Worm (Caenorhabditis elegans) whole organism, L4 larva: ENCODE data around the gene srh-184.

Experiments
- D1046.2 ChIP-seq: fragments of 200-800 bp; sonication (Bioruptor generic); IDR thresholded peaks from 2 replicates; pipeline ENCODE4 v1.3.6; 2022; ENCODE audit warnings: missing genetic modification characterization, missing compliant biosample characterization
- F37D6.2 ChIP-seq: sonication (generic microtip); optimal IDR thresholded peaks from 2 replicates; lab custom pipeline; 2016; ENCODE audit warnings: mild to moderate bottlenecking, missing genetic modification characterization, missing compliant biosample characterization
- T26A8.4 ChIP-seq: fragments of 200-800 bp; sonication (Bioruptor generic); IDR thresholded peaks from 2 replicates; pipeline ENCODE4 v1.3.6; 2022; ENCODE audit warnings: missing genetic modification characterization, missing compliant biosample characterization
- Y105C5A.15 ChIP-seq: fragments of 200-800 bp; sonication (Bioruptor generic); IDR thresholded peaks from 2 replicates; pipeline ENCODE4 v1.3.6; 2022; ENCODE audit warnings: missing genetic modification characterization, missing compliant biosample characterization
- Y5F2A.4 ChIP-seq: fragments of 200-800 bp; sonication (Bioruptor generic); optimal IDR thresholded peaks from 2 replicates; lab custom pipeline; 2018; ENCODE audit warnings: mild to moderate bottlenecking, missing genetic modification characterization, missing compliant biosample characterization
- Y75B8A.6 ChIP-seq: fragments of 200-800 bp; sonication (Bioruptor generic); IDR thresholded peaks from 2 replicates; pipeline ENCODE4 v1.3.6; 2022; ENCODE audit warnings: missing genetic modification reagents, missing genetic modification characterization, missing compliant biosample characterization
- ZK337.2 ChIP-seq: fragments of 200-800 bp; sonication (Bioruptor generic); IDR thresholded peaks from 2 replicates; pipeline ENCODE4 v1.3.6; 2022; ENCODE audit warnings: missing genetic modification reagents, missing genetic modification characterization, missing compliant biosample characterization
- ZK546.5 ChIP-seq, 2 experiments: sonication (generic microtip); optimal IDR thresholded peaks; 2 replicates each; lab custom pipeline; 2017; ENCODE audit warnings: missing biosample characterization in 2 of 2, missing genetic modification characterization in 2 of 2
- aha-1 ChIP-seq: fragments of 150-350 bp; peaks from one replicate; lab custom pipeline; 2014; ENCODE audit warnings: missing biosample characterization, missing genetic modification characterization
- aly-2 ChIP-seq: sonication (generic microtip); optimal IDR thresholded peaks from 2 replicates; lab custom pipeline; 2018; ENCODE audit warnings: missing biosample characterization, missing genetic modification characterization
- arid-1 ChIP-seq: fragments of 200-800 bp; sonication (Bioruptor generic); conservative IDR thresholded peaks from 2 replicates; pipeline ENCODE4 v1.3.6; 2022; ENCODE audit warnings: missing genetic modification reagents, missing genetic modification characterization, missing compliant biosample characterization
- ceh-32 ChIP-seq: sonication (generic microtip); optimal IDR thresholded peaks from 2 replicates; lab custom pipeline; 2016; ENCODE audit warnings: mild to moderate bottlenecking, missing genetic modification characterization, missing compliant biosample characterization; ENCODE audit not compliant: poor library complexity
- ceh-44 ChIP-seq: fragments of 200-800 bp; sonication (Bioruptor generic); IDR thresholded peaks from 2 replicates; pipeline ENCODE4 v1.3.6; 2022; ENCODE audit warnings: missing genetic modification reagents, missing genetic modification characterization, missing compliant biosample characterization
- ceh-82 ChIP-seq: sonication (generic microtip); optimal IDR thresholded peaks from 2 replicates; lab custom pipeline; 2017; ENCODE audit warnings: missing biosample characterization, missing genetic modification characterization
- daf-16 ChIP-seq, 3 experiments: sonication (generic microtip); optimal IDR thresholded peaks; 2 replicates each; lab custom pipeline; 2016 to 2017; ENCODE audit warnings: missing genetic modification characterization in 3 of 3, missing genetic modification reagents in 3 of 3, mild to moderate bottlenecking in 2 of 3, missing compliant biosample characterization in 2 of 3, missing biosample characterization in 1 of 3, moderate library complexity in 1 of 3
- daf-19 ChIP-seq: fragments of 200-800 bp; sonication (Bioruptor generic); conservative IDR thresholded peaks from 2 replicates; pipeline ENCODE4 v1.3.6; 2022; ENCODE audit warnings: missing genetic modification characterization, missing compliant biosample characterization
- daf-8 ChIP-seq: fragments of 200-800 bp; sonication (Bioruptor generic); IDR thresholded peaks from 2 replicates; pipeline ENCODE4 v1.3.6; 2022; ENCODE audit warnings: missing genetic modification characterization, missing compliant biosample characterization
- dmd-6 ChIP-seq: fragments of 200-800 bp; sonication (Bioruptor generic); IDR thresholded peaks from 2 replicates; pipeline ENCODE4 v1.3.6; 2022; ENCODE audit warnings: missing genetic modification reagents, missing genetic modification characterization, missing compliant biosample characterization
- dmd-8 ChIP-seq: fragments of 200-800 bp; sonication (Bioruptor generic); IDR thresholded peaks from 2 replicates; pipeline ENCODE4 v1.3.6; 2022; ENCODE audit warnings: missing genetic modification characterization, missing compliant biosample characterization
- dmd-9 ChIP-seq: fragments of 200-800 bp; sonication (Bioruptor generic); IDR thresholded peaks from 2 replicates; pipeline ENCODE4 v1.3.6; 2022; ENCODE audit warnings: missing genetic modification reagents, missing genetic modification characterization, missing compliant biosample characterization
- egl-27 ChIP-seq: sonication (generic microtip); optimal IDR thresholded peaks from 3 replicates; lab custom pipeline; 2017; ENCODE audit warnings: missing biosample characterization, missing genetic modification reagents, missing genetic modification characterization
- egl-43 ChIP-seq: fragments of 200-800 bp; sonication (Bioruptor generic); IDR thresholded peaks from 2 replicates; pipeline ENCODE4 v1.3.6; 2022; ENCODE audit warnings: missing genetic modification reagents, missing genetic modification characterization, missing compliant biosample characterization
- fkh-10 ChIP-seq: fragments of 150-350 bp; optimal IDR thresholded peaks from 2 replicates; lab custom pipeline; 2014; ENCODE audit warnings: missing biosample characterization, missing genetic modification reagents, missing genetic modification characterization
- fos-1 ChIP-seq: fragments of 150-350 bp; optimal IDR thresholded peaks from 2 replicates; lab custom pipeline; 2014; ENCODE audit warnings: missing biosample characterization, missing genetic modification characterization
- gei-8 ChIP-seq: fragments of 200-800 bp; sonication (Bioruptor generic); optimal IDR thresholded peaks from 2 replicates; lab custom pipeline; 2018; ENCODE audit warnings: mild to moderate bottlenecking, missing genetic modification characterization, missing compliant biosample characterization
- hif-1 ChIP-seq, 2 experiments: sonication (generic microtip); optimal IDR thresholded peaks; 2 replicates each; lab custom pipeline; 2016 to 2017; ENCODE audit warnings: missing compliant biosample characterization in 2 of 2, missing genetic modification characterization in 2 of 2, missing genetic modification reagents in 2 of 2, missing genotype in 2 of 2, mild to moderate bottlenecking in 1 of 2
- hlh-11 ChIP-seq: fragments of 200-800 bp; sonication (Bioruptor generic); optimal IDR thresholded peaks from 2 replicates; lab custom pipeline; 2018; ENCODE audit warnings: mild to moderate bottlenecking, missing genetic modification characterization, missing compliant biosample characterization
- lin-39 ChIP-seq: fragments of 150-350 bp; optimal IDR thresholded peaks from 2 replicates; lab custom pipeline; 2014; ENCODE audit warnings: missing biosample characterization, missing genetic modification reagents, missing genetic modification characterization
- madf-5 ChIP-seq, 2 experiments: fragments of 200-800 bp; sonication (Bioruptor generic); IDR thresholded peaks; 2 replicates each; pipeline ENCODE4 v1.3.6; 2022; ENCODE audit warnings: missing compliant biosample characterization in 2 of 2, missing genetic modification characterization in 2 of 2
- mdl-1 ChIP-seq, 2 experiments: fragments of 150-350 bp in 1 of 2; sonication (generic microtip) in 1 of 2; optimal IDR thresholded peaks; 2 replicates each; lab custom pipeline; 2014 to 2017; ENCODE audit warnings: missing biosample characterization in 2 of 2, missing genetic modification characterization in 2 of 2
- mdt-29 ChIP-seq: fragments of 200-800 bp; sonication (Bioruptor generic); IDR thresholded peaks from 2 replicates; pipeline ENCODE4 v1.3.6; 2022; ENCODE audit warnings: missing genetic modification reagents, missing genetic modification characterization, missing compliant biosample characterization
- mes-2 ChIP-seq: sonication (generic microtip); optimal IDR thresholded peaks from 2 replicates; lab custom pipeline; 2016; ENCODE audit warnings: missing genotype, mild to moderate bottlenecking, missing genetic modification characterization, missing compliant biosample characterization; ENCODE audit not compliant: poor library complexity, severe bottlenecking
- mxl-3 ChIP-seq: fragments of 200-800 bp; sonication (Bioruptor generic); optimal IDR thresholded peaks from 2 replicates; lab custom pipeline; 2018; ENCODE audit warnings: mild to moderate bottlenecking, missing genetic modification characterization, missing compliant biosample characterization
- nhr-10 ChIP-seq: fragments of 150-350 bp; optimal IDR thresholded peaks from 2 replicates; lab custom pipeline; 2014; ENCODE audit warnings: missing biosample characterization, missing genetic modification characterization
- nhr-11 ChIP-seq: fragments of 150-350 bp; optimal IDR thresholded peaks from 2 replicates; lab custom pipeline; 2014; ENCODE audit warnings: missing biosample characterization, missing genetic modification characterization
- nhr-111 ChIP-seq: fragments of 200-800 bp; sonication (Bioruptor generic); optimal IDR thresholded peaks from 2 replicates; lab custom pipeline; 2018; ENCODE audit warnings: mild to moderate bottlenecking, missing genetic modification characterization, missing compliant biosample characterization
- nhr-25 ChIP-seq: sonication (generic microtip); optimal IDR thresholded peaks from 2 replicates; lab custom pipeline; 2017; ENCODE audit warnings: missing genetic modification characterization, mild to moderate bottlenecking, missing compliant biosample characterization, antibody characterized with exemption, moderate library complexity, borderline replicate concordance; ENCODE audit not compliant: insufficient read depth
- nhr-28 ChIP-seq: fragments of 150-350 bp; optimal IDR thresholded peaks from 2 replicates; lab custom pipeline; 2014; ENCODE audit warnings: missing biosample characterization, missing genetic modification characterization
- nhr-41 ChIP-seq: fragments of 200-800 bp; sonication (Bioruptor generic); IDR thresholded peaks from 2 replicates; pipeline ENCODE4 v1.3.6; 2022; ENCODE audit warnings: missing genetic modification reagents, missing genetic modification characterization, missing compliant biosample characterization
- nhr-42 ChIP-seq: fragments of 200-800 bp; sonication (Bioruptor generic); IDR thresholded peaks from 2 replicates; pipeline ENCODE4 v1.3.6; 2022; ENCODE audit warnings: missing genetic modification characterization, missing compliant biosample characterization
- pqm-1 ChIP-seq: sonication (generic microtip); optimal IDR thresholded peaks from 2 replicates; lab custom pipeline; 2017; ENCODE audit warnings: missing biosample characterization, missing genetic modification characterization
- rbr-2 ChIP-seq: sonication (generic microtip); optimal IDR thresholded peaks from 2 replicates; lab custom pipeline; 2016; ENCODE audit warnings: missing genotype, missing genetic modification characterization, missing compliant biosample characterization
- skn-1 ChIP-seq: fragments of 150-350 bp; optimal IDR thresholded peaks from 2 replicates; lab custom pipeline; 2014; ENCODE audit warnings: missing biosample characterization, missing genetic modification characterization
- snpc-1.2 ChIP-seq: fragments of 200-800 bp; sonication (Bioruptor generic); IDR thresholded peaks from 2 replicates; pipeline ENCODE4 v1.3.6; 2022; ENCODE audit warnings: missing genetic modification reagents, missing genetic modification characterization, missing compliant biosample characterization
- unc-130 ChIP-seq: sonication (generic microtip); optimal IDR thresholded peaks from 2 replicates; lab custom pipeline; 2016; ENCODE audit warnings: missing genetic modification reagents, missing genetic modification characterization, missing compliant biosample characterization
- unc-39 ChIP-seq: sonication (generic microtip); optimal IDR thresholded peaks from 2 replicates; lab custom pipeline; 2017; ENCODE audit warnings: missing biosample characterization, missing genetic modification characterization
- unc-62 ChIP-seq, 3 experiments: fragments of 150-350 bp in 1 of 3; sonication (generic microtip); optimal IDR thresholded peaks in 2 of 3; peaks in 1 of 3; 1 replicate in 1 of 3; 2 replicates in 2 of 3; lab custom pipeline; 2014 to 2017; ENCODE audit warnings: missing biosample characterization in 3 of 3, missing genetic modification characterization in 3 of 3, missing genetic modification reagents in 3 of 3, missing genotype in 1 of 3
- ztf-11 ChIP-seq: fragments of 150-350 bp; optimal IDR thresholded peaks from 2 replicates; lab custom pipeline; 2014; ENCODE audit warnings: missing biosample characterization, missing genetic modification characterization
- ztf-7 ChIP-seq: fragments of 150-350 bp; optimal IDR thresholded peaks from 2 replicates; lab custom pipeline; 2014; ENCODE audit warnings: missing biosample characterization, missing genetic modification characterization

The srh-184 gene

DNA sequence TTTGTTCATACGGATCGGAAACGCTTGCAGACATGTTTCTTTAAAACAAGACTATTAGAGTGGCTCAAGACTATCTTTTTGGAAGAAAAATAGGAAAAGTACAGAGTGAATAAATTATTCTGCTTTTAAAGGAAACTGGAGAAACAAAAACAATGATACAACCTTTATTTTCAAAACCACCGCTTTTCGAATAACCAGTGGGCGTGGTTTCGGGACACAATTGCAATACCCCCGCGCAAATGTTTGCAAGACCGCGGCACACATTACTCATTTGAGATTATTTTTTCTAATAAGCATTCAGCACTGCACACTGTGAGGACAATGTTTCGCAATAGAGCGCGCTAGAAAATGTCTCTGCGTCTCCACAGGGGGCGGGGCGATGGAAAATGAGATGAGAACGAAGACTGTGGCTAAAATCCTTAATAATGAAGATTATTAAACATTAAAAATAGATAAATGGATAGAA lies 9.9 kb upstream of the srh-184 start, which contains the start of gene plrg-1 (continued):
- TF ChIP-seq ztf-7 (no peak), fkh-10 (GFP tag; lab: Kevin White, UChicago) (peak; percentile 50), D1046.2 (GFP tag; lab: Robert Waterston, UW) (no peak), Y5F2A.4 (no peak), ceh-32 (no peak), mes-2 (tag; lab: Kevin White, UChicago) (peak; percentile 97), ZK546.5 (tag; optimal IDR thresholded peaks at IDR 0.05; lab: Kevin White, UChicago) (peak in 1 of 2 experiments; percentile 7), daf-19 (peak; percentile 68; the same call in 1 of the 2 replicates), hlh-11 (tag; lab: Kevin White, UChicago) (peak; percentile 89), skn-1 (no peak), egl-43 (GFP tag; lab: Robert Waterston, UW) (peak; percentile 89), T26A8.4 (GFP tag; lab: Robert Waterston, UW) (peak; percentile 93), Y105C5A.15 (no peak), hif-1 (tag; optimal IDR thresholded peaks at IDR 0.05; lab: Kevin White, UChicago) (peak in 1 of 2 experiments; percentile 80), aha-1 (tag; lab: Kevin White, UChicago) (peak; percentile 95), nhr-11 (tag; lab: Kevin White, UChicago) (peak; percentile 78), daf-16 (GFP tag; optimal IDR thresholded peaks at IDR 0.05; lab: Kevin White, UChicago) (peak; percentile 70 to 73), daf-16 (tag; optimal IDR thresholded peaks at IDR 0.05; lab: Kevin White, UChicago) (peak; percentile 59), ZK337.2 (GFP tag; lab: Robert Waterston, UW) (no peak), gei-8 (GFP tag; lab: Kevin White, UChicago) (peak; percentile 16), egl-27 (tag; lab: Kevin White, UChicago) (no peak), nhr-28 (tag; lab: Kevin White, UChicago) (peak; percentile 85), unc-130 (GFP tag; lab: Kevin White, UChicago) (peak; percentile 88), ceh-44 (GFP tag; lab: Robert Waterston, UW) (peak; percentile 89), nhr-41 (GFP tag; lab: Robert Waterston, UW) (peak; percentile 29; the same call in 1 of the 2 replicates), nhr-42 (GFP tag; lab: Robert Waterston, UW) (peak; percentile 71; the same call in 1 of the 2 replicates), nhr-111 (GFP tag; lab: Kevin White, UChicago) (no peak), dmd-9 (GFP tag; lab: Robert Waterston, UW) (peak; percentile 47; the same call in 1 of the 2 replicates), mdt-29 (GFP tag; lab: Robert Waterston, UW) (no peak), rbr-2 (tag; lab: Kevin White, UChicago) (peak; percentile 85), ztf-11 (tag; lab: Kevin White, UChicago) (no peak), F37D6.2 (tag; lab: Kevin White, UChicago) (peak; percentile 62), madf-5 (GFP tag; IDR thresholded peaks at IDR 0.05; lab: Robert Waterston, UW) (peak in 1 of 2 experiments; percentile 65; a peak in 1 of 4 replicates), nhr-25 (tag; lab: Kevin White, UChicago) (peak; percentile 42), unc-39 (tag; lab: Kevin White, UChicago) (no peak), dmd-8 (GFP tag; lab: Robert Waterston, UW) (peak; percentile 78; the same call in 1 of the 2 replicates), fos-1 (tag; lab: Kevin White, UChicago) (no peak), mxl-3 (peak; percentile 93), dmd-6 (GFP tag; lab: Robert Waterston, UW) (peak; percentile 82), pqm-1 (peak; percentile 41), nhr-10 (tag; lab: Kevin White, UChicago) (no peak), snpc-1.2 (peak; percentile 67; the same call in 1 of the 2 replicates), daf-8 (no peak), aly-2 (tag; lab: Kevin White, UChicago) (no peak), Y75B8A.6 (no peak), unc-62 (GFP tag; optimal IDR thresholded peaks at IDR 0.05 in 1 of 2; lab: Kevin White, UChicago) (peak in 1 of 2 experiments; percentile 69), unc-62 (tag; optimal IDR thresholded peaks at IDR 0.05; lab: Kevin White, UChicago) (no peak), mdl-1 (tag; optimal IDR thresholded peaks at IDR 0.05; lab: Kevin White, UChicago) (peak; percentile 47 to 63), arid-1 (GFP tag; lab: Robert Waterston, UW) (peak; percentile 91), ceh-82 (tag; lab: Kevin White, UChicago) (no peak), lin-39 (tag; lab: Kevin White, UChicago) (no peak)
